Comparison of ENCODE assay signal across 5 worm cellular contexts in genomic region chrX:11339375-11339924, ce11.
TF ChIP-seq lines count a peak whose summit lies in the region.

aco-1 (plus strand) TSS chrX:11339874.

TF ChIP-seq in whole organism, L1 larva, 84 proteins besides CTCF, POLR2A, EP300 and RAD21 (continued from another document and continues in another):
- TF ChIP-seq unc-86 (tag; optimal IDR thresholded peaks at IDR 0.05; lab: Kevin White, UChicago) (no peak), unc-130 (tag; optimal IDR thresholded peaks at IDR 0.05; lab: Kevin White, UChicago) (peak; percentile 47), swsn-7 (tag; optimal IDR thresholded peaks at IDR 0.05; lab: Kevin White, UChicago) (peak; percentile 34), lin-15B (tag; optimal IDR thresholded peaks at IDR 0.05; lab: Kevin White, UChicago) (no peak), dsc-1 (tag; optimal IDR thresholded peaks at IDR 0.05; lab: Kevin White, UChicago) (no peak), C16A3.4 (tag; optimal IDR thresholded peaks at IDR 0.05; lab: Kevin White, UChicago) (peak; percentile 32), nhr-237 (tag; optimal IDR thresholded peaks at IDR 0.05; lab: Kevin White, UChicago) (no peak), F16B12.6 (tag; optimal IDR thresholded peaks at IDR 0.05; lab: Kevin White, UChicago) (peak; percentile 80), fos-1 (tag; optimal IDR thresholded peaks at IDR 0.05; lab: Kevin White, UChicago) (no peak), nhr-77 (tag; optimal IDR thresholded peaks at IDR 0.05; lab: Kevin White, UChicago) (peak; percentile 9), lsy-2 (tag; optimal IDR thresholded peaks at IDR 0.05; lab: Kevin White, UChicago) (peak in 1 of 2 experiments; percentile 54), isw-1 (GFP tag; IDR thresholded peaks at IDR 0.05; lab: Robert Waterston, UW) (no peak), efl-1 (optimal IDR thresholded peaks at IDR 0.05; lab: Kevin White, UChicago) (peak; percentile 27 to 31), efl-1 (GFP tag; optimal IDR thresholded peaks at IDR 0.05 in 1 of 2; lab: Kevin White, UChicago) (no peak), efl-3 (GFP tag; optimal IDR thresholded peaks at IDR 0.05; lab: Kevin White, UChicago) (peak; percentile 35), ztf-4 (tag; optimal IDR thresholded peaks at IDR 0.05; lab: Kevin White, UChicago) (no peak), lin-35 (GFP tag; optimal IDR thresholded peaks at IDR 0.05; lab: Kevin White, UChicago) (peak; percentile 24 to 70), dpl-1 (GFP tag; optimal IDR thresholded peaks at IDR 0.05; lab: Kevin White, UChicago) (peak in 2 of 3 experiments; percentile 28 to 30), ztf-11 (tag; optimal IDR thresholded peaks at IDR 0.05; lab: Kevin White, UChicago) (no peak), nhr-84 (tag; optimal IDR thresholded peaks at IDR 0.05; lab: Kevin White, UChicago) (no peak), nhr-71 (tag; optimal IDR thresholded peaks at IDR 0.05; lab: Kevin White, UChicago) (peak; percentile 61), lin-14 (GFP tag; optimal IDR thresholded peaks at IDR 0.05; lab: Kevin White, UChicago) (peak; percentile 78), xbp-1 (tag; optimal IDR thresholded peaks at IDR 0.05; lab: Kevin White, UChicago) (peak; percentile 24), vab-15 (tag; optimal IDR thresholded peaks at IDR 0.05; lab: Kevin White, UChicago) (no peak), aha-1 (tag; optimal IDR thresholded peaks at IDR 0.05; lab: Kevin White, UChicago) (no peak), mab-9 (GFP tag; IDR thresholded peaks at IDR 0.05; lab: Robert Waterston, UW) (no peak), nhr-90 (tag; optimal IDR thresholded peaks at IDR 0.05; lab: Kevin White, UChicago; ENCODE audit: poor library complexity) (peak; percentile 73)

TF ChIP-seq in whole organism, L2 larva, 48 proteins besides CTCF, POLR2A, EP300 and RAD21 (continued from another document):
- TF ChIP-seq nhr-23 (tag; optimal IDR thresholded peaks at IDR 0.05; lab: Kevin White, UChicago) (no peak), egl-27 (tag; optimal IDR thresholded peaks at IDR 0.05; lab: Kevin White, UChicago) (no peak), ceh-82 (tag; optimal IDR thresholded peaks at IDR 0.05; lab: Kevin White, UChicago) (no peak), lin-13 (GFP tag; optimal IDR thresholded peaks at IDR 0.05; lab: Kevin White, UChicago) (no peak), blmp-1 (tag; optimal IDR thresholded peaks at IDR 0.05; lab: Kevin White, UChicago; ENCODE audit: insufficient read depth) (peak; percentile 9), sem-4 (tag; optimal IDR thresholded peaks at IDR 0.05; lab: Kevin White, UChicago) (peak; percentile 1), lin-11 (tag; optimal IDR thresholded peaks at IDR 0.05; lab: Kevin White, UChicago) (no peak), nhr-25 (tag; optimal IDR thresholded peaks at IDR 0.05; lab: Kevin White, UChicago) (no peak), nhr-129 (tag; optimal IDR thresholded peaks at IDR 0.05; lab: Kevin White, UChicago) (peak; percentile 75), nhr-6 (tag; optimal IDR thresholded peaks at IDR 0.05; lab: Kevin White, UChicago) (peak; percentile 40), F13H6.1 (tag; optimal IDR thresholded peaks at IDR 0.05; lab: Kevin White, UChicago) (peak; percentile 13), aly-2 (tag; optimal IDR thresholded peaks at IDR 0.05; lab: Kevin White, UChicago) (no peak), C34F6.9 (tag; optimal IDR thresholded peaks at IDR 0.05; lab: Kevin White, UChicago) (peak; percentile 47), unc-62 (GFP tag; optimal IDR thresholded peaks at IDR 0.05; lab: Kevin White, UChicago) (no peak)

TF ChIP-seq in whole organism, L3 larva, 47 proteins besides CTCF, POLR2A, EP300 and RAD21 (continued from another document):
- no peak for TF ChIP-seq nhr-43 (tag; optimal IDR thresholded peaks at IDR 0.05; lab: Kevin White, UChicago; ENCODE audit: poor library complexity, severe bottlenecking)
- peak; percentile 27 for TF ChIP-seq hmg-11 (tag; optimal IDR thresholded peaks at IDR 0.05; lab: Kevin White, UChicago)
- TF ChIP-seq nhr-28 (tag; optimal IDR thresholded peaks at IDR 0.05; lab: Kevin White, UChicago) = no peak
- no peak for TF ChIP-seq zag-1 (tag; optimal IDR thresholded peaks at IDR 0.05; lab: Kevin White, UChicago)
- TF ChIP-seq nhr-25 (tag; optimal IDR thresholded peaks at IDR 0.05; lab: Kevin White, UChicago) = peak; percentile 88
- TF ChIP-seq mml-1 (tag; optimal IDR thresholded peaks at IDR 0.05; lab: Kevin White, UChicago) = no peak
- TF ChIP-seq unc-62 (GFP tag; optimal IDR thresholded peaks at IDR 0.05; lab: Kevin White, UChicago) = no peak
- TF ChIP-seq ztf-11 (tag; optimal IDR thresholded peaks at IDR 0.05; lab: Kevin White, UChicago) = no peak
- TF ChIP-seq ama-1 (optimal IDR thresholded peaks at IDR 0.05; lab: Kevin White, UChicago) = no peak
- peak; percentile 11 for TF ChIP-seq egl-27 (tag; optimal IDR thresholded peaks at IDR 0.05; lab: Kevin White, UChicago)
- TF ChIP-seq snpc-4 (tag; optimal IDR thresholded peaks at IDR 0.05; lab: Kevin White, UChicago) = no peak
- no peak for TF ChIP-seq lin-15B (tag; optimal IDR thresholded peaks at IDR 0.05; lab: Kevin White, UChicago)
- no peak for TF ChIP-seq ceh-28 (tag; optimal IDR thresholded peaks at IDR 0.05; lab: Kevin White, UChicago)
- no peak for TF ChIP-seq nhr-237 (tag; optimal IDR thresholded peaks at IDR 0.05; lab: Kevin White, UChicago)
- TF ChIP-seq ceh-82 (tag; optimal IDR thresholded peaks at IDR 0.05; lab: Kevin White, UChicago) = no peak
- no peak for TF ChIP-seq aly-2 (tag; optimal IDR thresholded peaks at IDR 0.05; lab: Kevin White, UChicago)
- peak; percentile 60 for TF ChIP-seq pqm-1 (tag; optimal IDR thresholded peaks at IDR 0.05; lab: Kevin White, UChicago)
- TF ChIP-seq egl-5 (tag; optimal IDR thresholded peaks at IDR 0.05; lab: Kevin White, UChicago) = no peak
- TF ChIP-seq daf-12 (tag; optimal IDR thresholded peaks at IDR 0.05; lab: Kevin White, UChicago) = no peak
- no peak for TF ChIP-seq fkh-2 (tag; optimal IDR thresholded peaks at IDR 0.05; lab: Kevin White, UChicago)
- no peak for TF ChIP-seq lin-39 (tag; optimal IDR thresholded peaks at IDR 0.05; lab: Kevin White, UChicago)
- TF ChIP-seq nhr-23 (tag; optimal IDR thresholded peaks at IDR 0.05; lab: Kevin White, UChicago) = peak; percentile 58
- TF ChIP-seq mdl-1 (tag; optimal IDR thresholded peaks at IDR 0.05; lab: Kevin White, UChicago) = no peak
- no peak for TF ChIP-seq ztf-4 (tag; optimal IDR thresholded peaks at IDR 0.05; lab: Kevin White, UChicago)
- TF ChIP-seq sea-2 (GFP tag; optimal IDR thresholded peaks at IDR 0.05; lab: Kevin White, UChicago) = no peak
- no peak for TF ChIP-seq pha-4 (tag; optimal IDR thresholded peaks at IDR 0.05; lab: Kevin White, UChicago)
- TF ChIP-seq fos-1 (tag; optimal IDR thresholded peaks at IDR 0.05; lab: Kevin White, UChicago) = no peak

TF ChIP-seq in whole organism, L4 larva, 104 proteins besides CTCF, POLR2A, EP300 and RAD21 (continued from another document and continues in another):
- TF ChIP-seq ctbp-1 (GFP tag; IDR thresholded peaks at IDR 0.05; lab: Robert Waterston, UW) = no peak
- TF ChIP-seq nhr-41 (GFP tag; IDR thresholded peaks at IDR 0.05; lab: Robert Waterston, UW) = no peak
- TF ChIP-seq ZK546.5 (tag; optimal IDR thresholded peaks at IDR 0.05; lab: Kevin White, UChicago) = no peak
- TF ChIP-seq jun-1 (tag; optimal IDR thresholded peaks at IDR 0.05; lab: Kevin White, UChicago) = no peak
- TF ChIP-seq nhr-48 (tag; optimal IDR thresholded peaks at IDR 0.05; lab: Kevin White, UChicago) = no peak
- TF ChIP-seq lir-3 (tag; optimal IDR thresholded peaks at IDR 0.05; lab: Kevin White, UChicago) = no peak
- 0 out of 2 replicates have a peak, but pooled peaks have one; percentile 39 for TF ChIP-seq tra-1 (GFP tag; IDR thresholded peaks at IDR 0.05; lab: Robert Waterston, UW)
- 0 out of 2 replicates have a peak, but pooled peaks have one; percentile 5 for TF ChIP-seq php-3 (GFP tag; IDR thresholded peaks at IDR 0.05; lab: Robert Waterston, UW)
- no peak for TF ChIP-seq nhr-237 (tag; optimal IDR thresholded peaks at IDR 0.05; lab: Kevin White, UChicago)
- TF ChIP-seq F26F4.8 (GFP tag; conservative IDR thresholded peaks at IDR 0.05; lab: Robert Waterston, UW) = no peak
- TF ChIP-seq pqm-1 (tag; optimal IDR thresholded peaks at IDR 0.05; lab: Kevin White, UChicago) = peak; percentile 16
- TF ChIP-seq fos-1 (tag; optimal IDR thresholded peaks at IDR 0.05; lab: Kevin White, UChicago) = no peak
- no peak for TF ChIP-seq ceh-62 (tag; optimal IDR thresholded peaks at IDR 0.05; lab: Kevin White, UChicago)
- TF ChIP-seq tag-97 (GFP tag; IDR thresholded peaks at IDR 0.05; lab: Robert Waterston, UW) = no peak
- TF ChIP-seq daf-12 (tag; optimal IDR thresholded peaks at IDR 0.05; lab: Kevin White, UChicago) = no peak
- TF ChIP-seq hlh-11 (tag; optimal IDR thresholded peaks at IDR 0.05; lab: Kevin White, UChicago) = peak; percentile 77
- no peak for TF ChIP-seq daf-16 (GFP tag; optimal IDR thresholded peaks at IDR 0.05; lab: Kevin White, UChicago)
- TF ChIP-seq daf-16 (tag; optimal IDR thresholded peaks at IDR 0.05; lab: Kevin White, UChicago) = peak; percentile 72
- no peak for TF ChIP-seq ztf-11 (tag; optimal IDR thresholded peaks at IDR 0.05; lab: Kevin White, UChicago)
- TF ChIP-seq nhr-28 (tag; optimal IDR thresholded peaks at IDR 0.05; lab: Kevin White, UChicago) = peak; percentile 99
- no peak for TF ChIP-seq zfp-3 (GFP tag; conservative IDR thresholded peaks at IDR 0.05; lab: Robert Waterston, UW)
- no peak for TF ChIP-seq lin-13 (GFP tag; optimal IDR thresholded peaks at IDR 0.05; lab: Kevin White, UChicago)
- TF ChIP-seq mxl-3 (GFP tag; optimal IDR thresholded peaks at IDR 0.05; lab: Kevin White, UChicago) = peak; percentile 14
- no peak for TF ChIP-seq F49E8.2 (tag; optimal IDR thresholded peaks at IDR 0.05; lab: Kevin White, UChicago; ENCODE audit: borderline replicate concordance)
- no peak for TF ChIP-seq vab-7 (GFP tag; IDR thresholded peaks at IDR 0.05; lab: Robert Waterston, UW)
- TF ChIP-seq aha-1 (tag; lab: Kevin White, UChicago) = peak; percentile 83
- no peak for TF ChIP-seq nhr-25 (tag; optimal IDR thresholded peaks at IDR 0.05; lab: Kevin White, UChicago; ENCODE audit: borderline replicate concordance, insufficient read depth)
- peak; percentile 39 for TF ChIP-seq nhr-10 (tag; optimal IDR thresholded peaks at IDR 0.05; lab: Kevin White, UChicago)
- TF ChIP-seq lin-39 (tag; optimal IDR thresholded peaks at IDR 0.05; lab: Kevin White, UChicago) = no peak
- no peak for TF ChIP-seq D1046.2 (GFP tag; IDR thresholded peaks at IDR 0.05; lab: Robert Waterston, UW)
- peak; percentile 27 for TF ChIP-seq mep-1 (tag; optimal IDR thresholded peaks at IDR 0.05; lab: Kevin White, UChicago)
- TF ChIP-seq ceh-82 (tag; optimal IDR thresholded peaks at IDR 0.05; lab: Kevin White, UChicago) = no peak
- TF ChIP-seq lsy-2 (tag; optimal IDR thresholded peaks at IDR 0.05; lab: Kevin White, UChicago) = no peak
- 0 out of 2 replicates have a peak, but pooled peaks have one; percentile 19 for TF ChIP-seq nhr-42 (GFP tag; IDR thresholded peaks at IDR 0.05; lab: Robert Waterston, UW)
- no peak for TF ChIP-seq dmd-9 (GFP tag; IDR thresholded peaks at IDR 0.05; lab: Robert Waterston, UW)
- TF ChIP-seq rbr-2 (tag; optimal IDR thresholded peaks at IDR 0.05; lab: Kevin White, UChicago) = peak; percentile 4
- TF ChIP-seq zfp-2 (tag; optimal IDR thresholded peaks at IDR 0.05; lab: Kevin White, UChicago) = no peak

TF ChIP-seq in whole organism, early embryonic, 17 proteins besides CTCF, POLR2A, EP300 and RAD21 (continued from another document):
- no peak for TF ChIP-seq pes-1 (GFP tag; IDR thresholded peaks at IDR 0.05; lab: Robert Waterston, UW)
TF ChIP-seq in whole organism, early embryonic: peak in this region for 3.
